Worm (Caenorhabditis elegans): ENCODE data around the gene Y62E10A.3.
A peak's percentile ranks its signal among the peaks of the same experiment; 100 is the strongest.

Gene Y62E10A.3

ce11 chrIV:13318773-13319172 is 41.3 kb downstream of the Y62E10A.3 start (continued):
- TF ChIP-seq zag-1 (tag; optimal IDR thresholded peaks at IDR 0.05), result no peak
- TF ChIP-seq C04F5.9 (tag; optimal IDR thresholded peaks at IDR 0.05), result no peak
- no peak for TF ChIP-seq nhr-28 (tag; optimal IDR thresholded peaks at IDR 0.05)
- TF ChIP-seq snu-23 (GFP tag; optimal IDR thresholded peaks at IDR 0.05), result peak; percentile 47
- TF ChIP-seq mep-1 (tag; optimal IDR thresholded peaks at IDR 0.05), result no peak
- no peak for TF ChIP-seq aha-1 (tag; optimal IDR thresholded peaks at IDR 0.05)
- TF ChIP-seq nhr-85 (tag), result peak; percentile 58
- TF ChIP-seq egl-27 (tag; optimal IDR thresholded peaks at IDR 0.05), result no peak
- no peak for TF ChIP-seq dsc-1 (tag; optimal IDR thresholded peaks at IDR 0.05)
- TF ChIP-seq mef-2 (tag; optimal IDR thresholded peaks at IDR 0.05), result no peak
- no peak for TF ChIP-seq vab-15 (tag; optimal IDR thresholded peaks at IDR 0.05)

ce11 chrIV:13315344-13315743 is 44.7 kb downstream of the Y62E10A.3 start, which contains the start of gene fat-1:
TSS of gene fat-1 (plus strand) at chrIV:13315644.
- TF ChIP-seq ceh-88 (GFP tag; IDR thresholded peaks at IDR 0.05) (no peak), C04F5.9 (tag; optimal IDR thresholded peaks at IDR 0.05) (no peak), fos-1 (tag; optimal IDR thresholded peaks at IDR 0.05) (no peak), elt-3 (tag; optimal IDR thresholded peaks at IDR 0.05) (no peak), nhr-47 (tag; optimal IDR thresholded peaks at IDR 0.05) (no peak), nhr-11 (tag; optimal IDR thresholded peaks at IDR 0.05) (no peak), vab-15 (tag; optimal IDR thresholded peaks at IDR 0.05) (no peak), snu-23 (GFP tag; optimal IDR thresholded peaks at IDR 0.05) (no peak), pax-3 (tag; optimal IDR thresholded peaks at IDR 0.05) (no peak), mab-9 (GFP tag; IDR thresholded peaks at IDR 0.05) (no peak)

ce11 chrIV:13314181-13314580 is 45.9 kb downstream of the Y62E10A.3 start:
- peak; percentile 95 for TF ChIP-seq elt-2 (tag; optimal IDR thresholded peaks at IDR 0.05)
- peak in 1 of 2 experiments; percentile 6 for TF ChIP-seq lin-35 (GFP tag; optimal IDR thresholded peaks at IDR 0.05)
- no peak for TF ChIP-seq fos-1 (tag; optimal IDR thresholded peaks at IDR 0.05)
- peak; percentile 3 for TF ChIP-seq lin-14 (GFP tag; optimal IDR thresholded peaks at IDR 0.05)
- peak; percentile 40 for TF ChIP-seq nhr-85 (tag)
- peak; percentile 26 for TF ChIP-seq nhr-71 (tag; optimal IDR thresholded peaks at IDR 0.05)
- TF ChIP-seq efl-1 (optimal IDR thresholded peaks at IDR 0.05), result no peak
- TF ChIP-seq efl-1 (GFP tag; optimal IDR thresholded peaks at IDR 0.05 in 1 of 2), result peak in 1 of 2 experiments; percentile 3
- no peak for TF ChIP-seq fkh-8 (tag; optimal IDR thresholded peaks at IDR 0.05)
- TF ChIP-seq pqm-1 (tag; optimal IDR thresholded peaks at IDR 0.05), result peak; percentile 1

ce11 chrIV:13313156-13313555 is 46.9 kb downstream of the Y62E10A.3 start:
- peak; percentile 78 for TF ChIP-seq lin-14 (GFP tag; optimal IDR thresholded peaks at IDR 0.05)
- no peak for TF ChIP-seq aha-1 (tag; optimal IDR thresholded peaks at IDR 0.05)

- TF ChIP-seq lsy-2 (tag; optimal IDR thresholded peaks at IDR 0.05) (peak in 1 of 2 experiments; percentile 19), ztf-11 (tag; optimal IDR thresholded peaks at IDR 0.05) (no peak), lin-35 (GFP tag; optimal IDR thresholded peaks at IDR 0.05) (peak in 1 of 2 experiments; percentile 20), nhr-71 (tag; optimal IDR thresholded peaks at IDR 0.05) (peak; percentile 25), lin-39 (tag; optimal IDR thresholded peaks at IDR 0.05) (no peak), efl-1 (optimal IDR thresholded peaks at IDR 0.05) (peak; percentile 0 to 7), efl-1 (GFP tag; optimal IDR thresholded peaks at IDR 0.05 in 1 of 2) (no peak), dpl-1 (GFP tag; optimal IDR thresholded peaks at IDR 0.05) (no peak), fkh-4 (tag; optimal IDR thresholded peaks at IDR 0.05; ENCODE audit: borderline replicate concordance) (no peak), snu-23 (GFP tag; optimal IDR thresholded peaks at IDR 0.05) (peak; percentile 19), blmp-1 (tag; optimal IDR thresholded peaks at IDR 0.05) (peak; percentile 17), C34B4.2 (tag; optimal IDR thresholded peaks at IDR 0.05) (no peak), skn-1 (tag; optimal IDR thresholded peaks at IDR 0.05) (no peak), nhr-237 (tag; optimal IDR thresholded peaks at IDR 0.05) (no peak), nhr-85 (tag) (no peak), mdl-1 (tag; optimal IDR thresholded peaks at IDR 0.05) (peak in 1 of 2 experiments; percentile 0), Y116A8C.19 (tag; optimal IDR thresholded peaks at IDR 0.05; ENCODE audit: borderline replicate concordance) (no peak), elt-3 (tag; optimal IDR thresholded peaks at IDR 0.05) (no peak), hlh-4 (tag; optimal IDR thresholded peaks at IDR 0.05) (no peak), fkh-8 (tag; optimal IDR thresholded peaks at IDR 0.05) (no peak), unc-62 (GFP tag; optimal IDR thresholded peaks at IDR 0.05) (no peak), nhr-47 (tag; optimal IDR thresholded peaks at IDR 0.05) (no peak), snpc-4 (tag; optimal IDR thresholded peaks at IDR 0.05) (no peak)
Measured at ce11 chrIV:13311331-13312034, 48.6 kb downstream of the Y62E10A.3 start.
